Fruit fly (Drosophila melanogaster) whole organism, pupa: Measurements from ENCODE around the gene CG1896.

ENCODE experiments used
- CG10348 ChIP-seq: fragments of 200-800 bp; sonication (Bioruptor generic); IDR thresholded peaks from 2 replicates; pipeline ENCODE4 v1.3.6; 2022; ENCODE audit warnings: missing biosample characterization, missing genetic modification characterization
- CG14655 ChIP-seq: fragments of 200-800 bp; sonication (Bioruptor generic); optimal IDR thresholded peaks from 3 replicates; lab custom pipeline; 2017; ENCODE audit warnings: mild to moderate bottlenecking, missing biosample characterization, missing genetic modification reagents, missing genetic modification characterization
- CG17806 ChIP-seq: fragments of 200-800 bp; sonication (Bioruptor generic); optimal IDR thresholded peaks from 2 replicates; lab custom pipeline; 2018; ENCODE audit warnings: missing biosample characterization, mild to moderate bottlenecking, missing genetic modification characterization, moderate library complexity
- CG34367 ChIP-seq: fragments of 200-800 bp; sonication (Bioruptor generic); optimal IDR thresholded peaks from 2 replicates; lab custom pipeline; 2018; ENCODE audit warnings: missing biosample characterization, mild to moderate bottlenecking, missing genetic modification characterization
- CG8301 ChIP-seq: fragments of 200-800 bp; sonication (Bioruptor generic); optimal IDR thresholded peaks from 2 replicates; lab custom pipeline; 2018; ENCODE audit warnings: missing biosample characterization, mild to moderate bottlenecking, missing genetic modification characterization
- CG9948 ChIP-seq: fragments of 200-800 bp; sonication (Bioruptor generic); optimal IDR thresholded peaks from 2 replicates; lab custom pipeline; 2018; ENCODE audit warnings: missing biosample characterization, mild to moderate bottlenecking, missing genetic modification characterization, moderate library complexity
- EcR ChIP-seq: fragments of 200-800 bp; sonication (Bioruptor generic); optimal IDR thresholded peaks from 3 replicates; lab custom pipeline; 2019; ENCODE audit warnings: missing biosample characterization, missing genetic modification characterization, mild to moderate bottlenecking, moderate library complexity, missing genetic modification reagents
- Pif1B ChIP-seq: fragments of 200-800 bp; sonication (Bioruptor generic); optimal IDR thresholded peaks from 3 replicates; lab custom pipeline; 2016; ENCODE audit warnings: missing biosample characterization, missing genetic modification characterization
- Snoo ChIP-seq: fragments of 200-800 bp; sonication (Bioruptor generic); optimal IDR thresholded peaks from 3 replicates; lab custom pipeline; 2017; ENCODE audit warnings: missing biosample characterization, mild to moderate bottlenecking, missing genetic modification characterization, inconsistent platforms
- gl ChIP-seq: fragments of 200-800 bp; sonication (Bioruptor generic); optimal IDR thresholded peaks from 2 replicates; lab custom pipeline; 2018; ENCODE audit warnings: missing biosample characterization, mild to moderate bottlenecking, missing genetic modification characterization

dm6 chr3R:31768198-31768597, 24.1 kb downstream of the CG1896 start:
- TF ChIP-seq CG34367 (tag; lab: Kevin White, UChicago) (no peak), CG10348 (GFP tag; lab: Robert Waterston, UW) (no peak), EcR (no peak), Pif1B (peak; percentile 53), gl (tag; lab: Kevin White, UChicago) (no peak), CG17806 (tag; lab: Kevin White, UChicago) (peak; percentile 61), Snoo (no peak), CG14655 (GFP tag; lab: Kevin White, UChicago) (peak; percentile 91), CG9948 (tag; lab: Kevin White, UChicago) (peak; percentile 71), CG8301 (tag; lab: Kevin White, UChicago) (peak; percentile 92)
